Fruit fly (Drosophila melanogaster): Measurements from ENCODE around the gene Clp.

Clp gene

dm6 chr2L:855052-855547, 35.3 kb downstream of the Clp start, which contains the start of gene CG13949 (continued):
- TF ChIP-seq CG8765 (GFP tag; IDR thresholded peaks at IDR 0.05) = peak; percentile 49; the same call in 1 of the 2 replicates
- peak; percentile 83 for TF ChIP-seq CG14441 (GFP tag; IDR thresholded peaks at IDR 0.05)
- TF ChIP-seq CG32767 (GFP tag; IDR thresholded peaks at IDR 0.05) = no peak
- no peak for TF ChIP-seq bigmax (GFP tag; optimal IDR thresholded peaks at IDR 0.05)
- TF ChIP-seq psq (GFP tag; optimal IDR thresholded peaks at IDR 0.05) = no peak
- peak; percentile 63 for TF ChIP-seq CG13894 (tag; optimal IDR thresholded peaks at IDR 0.05)
- TF ChIP-seq CG3163 (GFP tag; optimal IDR thresholded peaks at IDR 0.05) = peak; percentile 39
- TF ChIP-seq z (GFP tag; IDR thresholded peaks at IDR 0.05) = peak; percentile 60; the same call in 1 of the 3 replicates
- no peak for TF ChIP-seq CG10431 (GFP tag; optimal IDR thresholded peaks at IDR 0.05)
- peak; percentile 87 for TF ChIP-seq CG32532 (GFP tag; IDR thresholded peaks at IDR 0.05)
- TF ChIP-seq CG3995 (GFP tag; optimal IDR thresholded peaks at IDR 0.05) = peak; percentile 70
- peak; percentile 35 for TF ChIP-seq CG18011 (GFP tag; optimal IDR thresholded peaks at IDR 0.05)
- peak; percentile 5 for TF ChIP-seq Fer2 (tag; optimal IDR thresholded peaks at IDR 0.05)
- TF ChIP-seq CG1792 (GFP tag; optimal IDR thresholded peaks at IDR 0.05) = peak; percentile 47
- TF ChIP-seq scrt (GFP tag; optimal IDR thresholded peaks at IDR 0.05) = peak; percentile 32
- TF ChIP-seq caup (GFP tag; optimal IDR thresholded peaks at IDR 0.05; ENCODE audit: severe bottlenecking) = peak; percentile 53
- TF ChIP-seq CG2889 (GFP tag; IDR thresholded peaks at IDR 0.05) = no peak
- peak; percentile 54 for TF ChIP-seq CTCF (GFP tag; optimal IDR thresholded peaks at IDR 0.05)
- TF ChIP-seq Bteb2 (GFP tag; optimal IDR thresholded peaks at IDR 0.05) = peak; percentile 75
- TF ChIP-seq sd (tag; optimal IDR thresholded peaks at IDR 0.05) = peak; percentile 53
- TF ChIP-seq inv (GFP tag; IDR thresholded peaks at IDR 0.05; ENCODE audit: partially characterized antibody) = peak; percentile 46; the same call in 1 of the 2 replicates
- TF ChIP-seq gce (GFP tag; IDR thresholded peaks at IDR 0.05) = 0 out of 3 replicates have a peak, but pooled peaks have one; percentile 64
- peak; percentile 76 for TF ChIP-seq dysf (GFP tag; IDR thresholded peaks at IDR 0.05)
- peak; percentile 49 for TF ChIP-seq CG8290 (GFP tag; optimal IDR thresholded peaks at IDR 0.05)
- peak in 1 of 2 experiments; percentile 80 for TF ChIP-seq CG8290 (tag; optimal IDR thresholded peaks at IDR 0.05)
- TF ChIP-seq sima (GFP tag; optimal IDR thresholded peaks at IDR 0.05) = no peak
- peak; percentile 65; the same call in 2 of the 3 replicates for TF ChIP-seq CG6791 (GFP tag; IDR thresholded peaks at IDR 0.05; ENCODE audit: partially characterized antibody)
- TF ChIP-seq crp (GFP tag; optimal IDR thresholded peaks at IDR 0.05) = no peak
- peak; percentile 5 for TF ChIP-seq CG10543 (GFP tag; optimal IDR thresholded peaks at IDR 0.05)
- TF ChIP-seq CG11723 (GFP tag; optimal IDR thresholded peaks at IDR 0.05) = no peak
- TF ChIP-seq twi (tag; optimal IDR thresholded peaks at IDR 0.05) = peak; percentile 19
- TF ChIP-seq CG1529 (GFP tag; optimal IDR thresholded peaks at IDR 0.05) = peak; percentile 31
- peak; percentile 72 for TF ChIP-seq Fer3 (tag; optimal IDR thresholded peaks at IDR 0.05)
- TF ChIP-seq Ptx1 (GFP tag; IDR thresholded peaks at IDR 0.05) = peak; percentile 82
- peak; percentile 63 for TF ChIP-seq lilli (GFP tag; optimal IDR thresholded peaks at IDR 0.05)
- peak; percentile 69 for TF ChIP-seq CG12155 (GFP tag; optimal IDR thresholded peaks at IDR 0.05)
- no peak for TF ChIP-seq Neu2 (GFP tag; optimal IDR thresholded peaks at IDR 0.05; ENCODE audit: borderline replicate concordance)
- peak; percentile 64 for TF ChIP-seq CG13624 (GFP tag; optimal IDR thresholded peaks at IDR 0.05)
- peak; percentile 8 for TF ChIP-seq Atf3 (GFP tag; optimal IDR thresholded peaks at IDR 0.05)
- TF ChIP-seq HmgZ (tag; optimal IDR thresholded peaks at IDR 0.05) = peak; percentile 85
- TF ChIP-seq CG7745 (tag; optimal IDR thresholded peaks at IDR 0.05) = peak; percentile 38
- TF ChIP-seq CG34224 (GFP tag; IDR thresholded peaks at IDR 0.05; ENCODE audit: partially characterized antibody) = 0 out of 3 replicates have a peak, but pooled peaks have one; percentile 47
- 0 out of 3 replicates have a peak, but pooled peaks have one; percentile 43 for TF ChIP-seq HLH4C (GFP tag; IDR thresholded peaks at IDR 0.05; ENCODE audit: partially characterized antibody)
- TF ChIP-seq pnt (GFP tag; optimal IDR thresholded peaks at IDR 0.05) = peak; percentile 47
- peak; percentile 57 for TF ChIP-seq HLH54F (GFP tag; optimal IDR thresholded peaks at IDR 0.05)
- TF ChIP-seq croc (GFP tag; conservative IDR thresholded peaks at IDR 0.05) = no peak; the same call in 2 of the 3 replicates
- TF ChIP-seq CG15601 (tag; optimal IDR thresholded peaks at IDR 0.05) = peak; percentile 52
- TF ChIP-seq slou (GFP tag; optimal IDR thresholded peaks at IDR 0.05) = peak; percentile 25
- no peak for TF ChIP-seq Kr (GFP tag; optimal IDR thresholded peaks at IDR 0.05)
- TF ChIP-seq CG13287 (GFP tag; IDR thresholded peaks at IDR 0.05; ENCODE audit: partially characterized antibody) = peak; percentile 66
